Worm (Caenorhabditis elegans): Measurements from ENCODE around the gene Y51H4A.938.

The Y51H4A.938 gene

DNA sequence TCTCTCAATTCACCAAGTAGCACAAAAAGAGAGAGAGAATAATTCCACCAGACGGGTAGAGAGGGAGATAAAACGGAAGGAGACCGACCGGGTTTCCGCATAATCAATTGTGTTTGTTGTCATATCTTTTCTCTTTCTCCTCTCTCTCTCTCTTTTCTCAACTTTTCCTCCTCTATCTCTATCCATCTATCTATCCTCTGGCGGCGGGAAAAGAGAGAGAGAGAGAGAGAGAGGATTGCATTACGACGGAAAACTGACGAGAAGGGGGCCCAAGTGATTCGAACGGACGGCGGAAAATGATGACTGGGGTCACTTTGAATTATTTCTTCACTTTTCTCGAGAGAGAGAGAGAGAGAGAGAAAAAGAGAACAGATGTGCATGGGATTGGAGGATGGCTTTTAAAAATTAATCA lies 17.0 kb downstream of the Y51H4A.938 start (continued):
- TF ChIP-seq T23F11.4 (GFP tag; optimal IDR thresholded peaks at IDR 0.05) (no peak), fkh-10 (GFP tag; optimal IDR thresholded peaks at IDR 0.05) (no peak), fkh-6 (tag; optimal IDR thresholded peaks at IDR 0.05) (no peak), sox-2 (GFP tag; IDR thresholded peaks at IDR 0.05) (no peak), syd-9 (tag; optimal IDR thresholded peaks at IDR 0.05) (peak; percentile 43), nhr-11 (tag; optimal IDR thresholded peaks at IDR 0.05) (peak; percentile 64), unc-55 (GFP tag; optimal IDR thresholded peaks at IDR 0.05) (peak; percentile 89), ets-4 (tag; optimal IDR thresholded peaks at IDR 0.05) (no peak), hlh-6 (tag; optimal IDR thresholded peaks at IDR 0.05) (no peak), hlh-8 (tag; optimal IDR thresholded peaks at IDR 0.05) (peak; percentile 38), ceh-22 (tag; optimal IDR thresholded peaks at IDR 0.05) (no peak), ceh-48 (tag; optimal IDR thresholded peaks at IDR 0.05) (no peak), ceh-24 (tag; optimal IDR thresholded peaks at IDR 0.05) (no peak), ceh-34 (tag; optimal IDR thresholded peaks at IDR 0.05) (peak; percentile 62), ceh-19 (GFP tag; optimal IDR thresholded peaks at IDR 0.05) (peak; percentile 44), rnt-1 (tag; optimal IDR thresholded peaks at IDR 0.05) (peak; percentile 89), hlh-30 (tag; optimal IDR thresholded peaks at IDR 0.05; ENCODE audit: insufficient read depth) (no peak), mec-3 (tag; optimal IDR thresholded peaks at IDR 0.05; ENCODE audit: borderline replicate concordance) (no peak), F13H6.1 (tag; optimal IDR thresholded peaks at IDR 0.05) (peak; percentile 64), ceh-2 (tag; optimal IDR thresholded peaks at IDR 0.05) (peak; percentile 20), tbx-2 (tag; optimal IDR thresholded peaks at IDR 0.05) (peak; percentile 82), lin-11 (tag; optimal IDR thresholded peaks at IDR 0.05) (no peak), che-1 (tag; optimal IDR thresholded peaks at IDR 0.05) (peak; percentile 17), eyg-1 (tag; optimal IDR thresholded peaks at IDR 0.05) (no peak), ztf-16 (tag; optimal IDR thresholded peaks at IDR 0.05) (no peak), ceh-30 (tag; optimal IDR thresholded peaks at IDR 0.05) (no peak), pat-9 (tag; optimal IDR thresholded peaks at IDR 0.05) (peak; percentile 47), ceh-9 (tag; optimal IDR thresholded peaks at IDR 0.05) (no peak)

DNA sequence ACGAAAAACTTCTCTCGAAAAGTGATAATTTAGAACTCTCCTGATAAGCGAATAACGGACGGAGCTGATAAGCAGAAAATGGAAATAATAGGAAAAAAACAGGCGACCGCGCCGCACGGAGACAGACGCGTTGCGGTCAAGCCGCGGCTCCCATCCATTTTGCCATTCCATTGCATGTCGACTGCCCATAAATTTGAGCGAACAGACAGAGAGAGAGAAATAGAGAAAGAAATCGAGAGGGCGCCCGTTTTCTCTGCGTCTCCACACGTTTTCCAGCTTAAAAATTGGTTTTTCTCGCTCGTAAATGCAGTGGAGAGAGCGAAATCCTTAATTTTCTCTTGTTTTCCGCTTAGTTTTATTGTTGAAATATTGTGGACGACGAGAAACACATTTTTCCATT lies 20.9 kb downstream of the Y51H4A.938 start:
- TF ChIP-seq ref-2 (tag; optimal IDR thresholded peaks at IDR 0.05), result no peak
- no peak for TF ChIP-seq K02D7.2 (tag; optimal IDR thresholded peaks at IDR 0.05)
- TF ChIP-seq dve-1 (tag; optimal IDR thresholded peaks at IDR 0.05), result peak; percentile 56
- TF ChIP-seq nhr-11 (tag; optimal IDR thresholded peaks at IDR 0.05), result no peak
- no peak for TF ChIP-seq unc-86 (tag; optimal IDR thresholded peaks at IDR 0.05)
- no peak for TF ChIP-seq nhr-232 (tag; optimal IDR thresholded peaks at IDR 0.05)
- no peak for TF ChIP-seq ceh-45 (GFP tag; IDR thresholded peaks at IDR 0.05)
- no peak for TF ChIP-seq rnt-1 (tag; optimal IDR thresholded peaks at IDR 0.05)
- TF ChIP-seq unc-55 (GFP tag; optimal IDR thresholded peaks at IDR 0.05), result peak; percentile 53
- peak; percentile 36 for TF ChIP-seq nfya-1 (tag; optimal IDR thresholded peaks at IDR 0.05)
- TF ChIP-seq K09A11.1 (tag; optimal IDR thresholded peaks at IDR 0.05; ENCODE audit: insufficient read depth), result no peak
- no peak for TF ChIP-seq pax-1 (tag; optimal IDR thresholded peaks at IDR 0.05)
- TF ChIP-seq ets-4 (tag; optimal IDR thresholded peaks at IDR 0.05), result no peak
- no peak for TF ChIP-seq elt-4 (tag; optimal IDR thresholded peaks at IDR 0.05)
- no peak for TF ChIP-seq fkh-10 (GFP tag; optimal IDR thresholded peaks at IDR 0.05)
- TF ChIP-seq ceh-31 (tag; optimal IDR thresholded peaks at IDR 0.05), result peak; percentile 25
- no peak for TF ChIP-seq ceh-24 (tag; optimal IDR thresholded peaks at IDR 0.05)
- no peak for TF ChIP-seq pha-2 (tag; optimal IDR thresholded peaks at IDR 0.05)
- TF ChIP-seq unc-42 (tag; optimal IDR thresholded peaks at IDR 0.05), result peak; percentile 41
- TF ChIP-seq elt-2 (tag; optimal IDR thresholded peaks at IDR 0.05), result peak; percentile 76
